Fruit fly (Drosophila melanogaster) whole organism, embryonic: Measurements from ENCODE around the gene Cnb.
A peak's percentile ranks its signal among the peaks of the same experiment; 100 is the strongest.

Experiments
- Abd-B ChIP-seq: fragments of 200-800 bp; sonication (Bioruptor generic); optimal IDR thresholded peaks from 2 replicates; lab custom pipeline; 2018; ENCODE audit warnings: missing biosample characterization, mild to moderate bottlenecking, missing genetic modification characterization, moderate library complexity
- Antp ChIP-seq: fragments of 200-800 bp; sonication (Bioruptor generic); optimal IDR thresholded peaks from 3 replicates; lab custom pipeline; 2016; ENCODE audit warnings: missing biosample characterization, missing genetic modification characterization
- CG11398 ChIP-seq: fragments of 200-800 bp; sonication (Bioruptor generic); optimal IDR thresholded peaks from 2 replicates; lab custom pipeline; 2016; ENCODE audit warnings: missing biosample characterization, missing genetic modification characterization
- CG12155 ChIP-seq: fragments of 200-800 bp; sonication (Bioruptor generic); optimal IDR thresholded peaks from 3 replicates; lab custom pipeline; 2016; ENCODE audit warnings: missing biosample characterization, missing genetic modification characterization
- CG12942 ChIP-seq: fragments of 200-800 bp; sonication (Bioruptor generic); optimal IDR thresholded peaks from 3 replicates; lab custom pipeline; 2016; ENCODE audit warnings: missing biosample characterization, missing genetic modification characterization
- CG14441 ChIP-seq: fragments of 200-800 bp; sonication (Bioruptor generic); IDR thresholded peaks from 2 replicates; pipeline ENCODE4 v1.3.6; 2022; ENCODE audit warnings: missing biosample characterization, missing genetic modification characterization
- CG2129 ChIP-seq: fragments of 200-800 bp; sonication (Bioruptor generic); IDR thresholded peaks from 2 replicates; pipeline ENCODE4 v1.3.6; 2022; ENCODE audit warnings: missing biosample characterization, missing genetic modification characterization; ENCODE audit not compliant: partially characterized antibody
- CG31388 ChIP-seq: fragments of 200-800 bp; sonication (Bioruptor generic); optimal IDR thresholded peaks from 2 replicates; lab custom pipeline; 2016; ENCODE audit warnings: missing biosample characterization, missing genetic modification characterization
- CG3163 ChIP-seq: fragments of 200-800 bp; sonication (Bioruptor generic); optimal IDR thresholded peaks from 3 replicates; lab custom pipeline; 2016; ENCODE audit warnings: missing biosample characterization, missing genetic modification characterization
- CG32532 ChIP-seq: fragments of 200-800 bp; sonication (Bioruptor generic); IDR thresholded peaks from 2 replicates; pipeline ENCODE4 v1.3.6; 2022; ENCODE audit warnings: missing biosample characterization, missing genetic modification characterization
- CG32767 ChIP-seq: fragments of 200-800 bp; sonication (Bioruptor generic); IDR thresholded peaks from 2 replicates; pipeline ENCODE4 v1.3.6; 2022; ENCODE audit warnings: missing biosample characterization, missing genetic modification characterization
- CG33213 ChIP-seq: fragments of 200-800 bp; sonication (Bioruptor generic); optimal IDR thresholded peaks from 3 replicates; lab custom pipeline; 2016; ENCODE audit warnings: missing biosample characterization, missing genetic modification characterization
- CG3838 ChIP-seq: fragments of 200-800 bp; sonication (Bioruptor generic); optimal IDR thresholded peaks from 3 replicates; lab custom pipeline; 2016; ENCODE audit warnings: missing biosample characterization, missing genetic modification characterization
- CG4617 ChIP-seq: fragments of 200-800 bp; sonication (Bioruptor generic); optimal IDR thresholded peaks from 3 replicates; lab custom pipeline; 2016; ENCODE audit warnings: missing biosample characterization, missing genetic modification characterization, borderline replicate concordance
- CG4707 ChIP-seq: fragments of 200-800 bp; sonication (Bioruptor generic); optimal IDR thresholded peaks from 2 replicates; lab custom pipeline; 2018; ENCODE audit warnings: missing biosample characterization, mild to moderate bottlenecking, missing genetic modification characterization, moderate library complexity
- CG4820 ChIP-seq: fragments of 200-800 bp; sonication (Bioruptor generic); optimal IDR thresholded peaks from 3 replicates; lab custom pipeline; 2016; ENCODE audit warnings: missing biosample characterization, missing genetic modification characterization
- CG6813 ChIP-seq: fragments of 200-800 bp; sonication (Bioruptor generic); optimal IDR thresholded peaks from 2 replicates; lab custom pipeline; 2017; ENCODE audit warnings: missing biosample characterization, missing genetic modification characterization, mild to moderate bottlenecking, moderate library complexity, missing genetic modification reagents
- CG9727 ChIP-seq: fragments of 200-800 bp; sonication (Bioruptor generic); optimal IDR thresholded peaks from 3 replicates; lab custom pipeline; 2017; ENCODE audit warnings: missing biosample characterization, mild to moderate bottlenecking, missing genetic modification characterization
- CG9797 ChIP-seq: fragments of 200-800 bp; sonication (Bioruptor generic); optimal IDR thresholded peaks from 3 replicates; lab custom pipeline; 2018; ENCODE audit warnings: missing biosample characterization, mild to moderate bottlenecking, missing genetic modification characterization
- CG9817 ChIP-seq: fragments of 200-800 bp; sonication (Bioruptor generic); optimal IDR thresholded peaks from 2 replicates; lab custom pipeline; 2018; ENCODE audit warnings: missing biosample characterization, mild to moderate bottlenecking, missing genetic modification characterization, moderate library complexity
- E2f1 ChIP-seq: fragments of 200-800 bp; sonication (Bioruptor generic); IDR thresholded peaks from 2 replicates; pipeline ENCODE4 v1.3.6; 2022; ENCODE audit warnings: missing biosample characterization, missing genetic modification characterization
- Elba2 ChIP-seq: fragments of 200-800 bp; sonication (Bioruptor generic); optimal IDR thresholded peaks from 3 replicates; lab custom pipeline; 2016; ENCODE audit warnings: missing biosample characterization, missing genetic modification characterization
- Ets65A ChIP-seq: fragments of 200-800 bp; sonication (Bioruptor generic); peaks from one replicate; lab custom pipeline; 2016; ENCODE audit warnings: missing biosample characterization, missing genetic modification characterization
- HLH54F ChIP-seq: fragments of 200-800 bp; sonication (Bioruptor generic); optimal IDR thresholded peaks from 3 replicates; lab custom pipeline; 2016; ENCODE audit warnings: missing biosample characterization, missing genetic modification characterization
- Jarid2 ChIP-seq: fragments of 200-800 bp; sonication (Bioruptor generic); optimal IDR thresholded peaks from 3 replicates; lab custom pipeline; 2017; ENCODE audit warnings: mild to moderate bottlenecking, missing biosample characterization, missing genetic modification reagents, missing genetic modification characterization
- Kr ChIP-seq: fragments of 200-800 bp; sonication (Bioruptor generic); optimal IDR thresholded peaks from 2 replicates; lab custom pipeline; 2017; ENCODE audit warnings: missing biosample characterization, mild to moderate bottlenecking, missing genetic modification characterization
- Max ChIP-seq: fragments of 200-800 bp; sonication (Bioruptor generic); optimal IDR thresholded peaks from 2 replicates; lab custom pipeline; 2016; ENCODE audit warnings: missing biosample characterization, mild to moderate bottlenecking, missing genetic modification characterization
- NFAT ChIP-seq: fragments of 200-800 bp; sonication (Bioruptor generic); IDR thresholded peaks from 2 replicates; pipeline ENCODE4 v1.3.6; 2022; ENCODE audit warnings: missing biosample characterization, missing genetic modification characterization
- PHDP ChIP-seq: fragments of 200-800 bp; sonication (Bioruptor generic); optimal IDR thresholded peaks from 3 replicates; lab custom pipeline; 2018; ENCODE audit warnings: missing biosample characterization, mild to moderate bottlenecking, missing genetic modification characterization, moderate library complexity
- Pdp1 ChIP-seq, 2 experiments: fragments of 200-800 bp; sonication (Bioruptor generic); optimal IDR thresholded peaks; 3 replicates each; lab custom pipeline; 2016; ENCODE audit warnings: missing biosample characterization in 2 of 2, missing genetic modification characterization in 2 of 2, mild to moderate bottlenecking in 1 of 2, moderate library complexity in 1 of 2
- Ptx1 ChIP-seq: fragments of 200-800 bp; sonication (Bioruptor generic); IDR thresholded peaks from 2 replicates; pipeline ENCODE4 v1.3.6; 2022; ENCODE audit warnings: missing biosample characterization, missing genetic modification characterization
- Scr ChIP-seq: fragments of 200-800 bp; sonication (Bioruptor generic); IDR thresholded peaks from 2 replicates; pipeline ENCODE4 v1.3.6; 2022; ENCODE audit warnings: missing biosample characterization, missing genetic modification characterization; ENCODE audit not compliant: partially characterized antibody
- Side ChIP-seq: fragments of 200-800 bp; sonication (Bioruptor generic); optimal IDR thresholded peaks from 2 replicates; lab custom pipeline; 2016; ENCODE audit warnings: missing biosample characterization, missing genetic modification characterization
- Sry-δ ChIP-seq: fragments of 200-800 bp; sonication (Bioruptor generic); optimal IDR thresholded peaks from 2 replicates; lab custom pipeline; 2016; ENCODE audit warnings: missing biosample characterization, missing genetic modification characterization
- amos ChIP-seq: fragments of 200-800 bp; sonication (Bioruptor generic); IDR thresholded peaks from 2 replicates; pipeline ENCODE4 v1.3.6; 2022; ENCODE audit warnings: missing biosample characterization, missing genetic modification characterization; ENCODE audit not compliant: partially characterized antibody
- ci ChIP-seq: fragments of 200-800 bp; sonication (Bioruptor generic); IDR thresholded peaks from 3 replicates; pipeline ENCODE4 v1.3.6; 2022; ENCODE audit warnings: missing biosample characterization, missing genetic modification characterization
- crp ChIP-seq, 2 experiments: fragments of 200-800 bp; sonication (Bioruptor generic); optimal IDR thresholded peaks; 2 replicates in 1 of 2; 3 replicates in 1 of 2; lab custom pipeline; 2017; ENCODE audit warnings: missing biosample characterization in 2 of 2, missing genetic modification characterization in 2 of 2, mild to moderate bottlenecking in 1 of 2, moderate library complexity in 1 of 2
- danr ChIP-seq: fragments of 200-800 bp; sonication (Bioruptor generic); IDR thresholded peaks from 2 replicates; pipeline ENCODE4 v1.3.6; 2022; ENCODE audit warnings: missing biosample characterization, missing genetic modification characterization
- eyg ChIP-seq: fragments of 200-800 bp; sonication (Bioruptor generic); optimal IDR thresholded peaks from 3 replicates; lab custom pipeline; 2016; ENCODE audit warnings: missing biosample characterization, missing genetic modification characterization
- gce ChIP-seq: fragments of 200-800 bp; sonication (Bioruptor generic); IDR thresholded peaks from 3 replicates; pipeline ENCODE4 v1.3.6; 2022; ENCODE audit warnings: missing biosample characterization, missing genetic modification characterization
- nmo ChIP-seq: fragments of 200-800 bp; sonication (Bioruptor generic); optimal IDR thresholded peaks from 2 replicates; lab custom pipeline; 2018; ENCODE audit warnings: missing biosample characterization, mild to moderate bottlenecking, missing genetic modification characterization, moderate library complexity
- odd ChIP-seq: fragments of 200-800 bp; sonication (Bioruptor generic); optimal IDR thresholded peaks from 2 replicates; lab custom pipeline; 2017; ENCODE audit warnings: missing biosample characterization, mild to moderate bottlenecking, missing genetic modification characterization
- phol ChIP-seq: fragments of 200-800 bp; sonication (Bioruptor generic); optimal IDR thresholded peaks from 3 replicates; lab custom pipeline; 2018; ENCODE audit warnings: missing biosample characterization, mild to moderate bottlenecking, missing genetic modification characterization, moderate library complexity
- pzg ChIP-seq: fragments of 200-800 bp; sonication (Bioruptor generic); optimal IDR thresholded peaks from 3 replicates; lab custom pipeline; 2018; ENCODE audit warnings: missing biosample characterization, mild to moderate bottlenecking, missing genetic modification characterization, moderate library complexity
- row ChIP-seq: fragments of 200-800 bp; sonication (Bioruptor generic); IDR thresholded peaks from 3 replicates; pipeline ENCODE4 v1.3.6; 2022; ENCODE audit warnings: missing biosample characterization, missing genetic modification characterization
- slp2 ChIP-seq: fragments of 200-800 bp; sonication (Bioruptor generic); optimal IDR thresholded peaks from 2 replicates; lab custom pipeline; 2016; ENCODE audit warnings: missing biosample characterization, missing genetic modification characterization
- tin ChIP-seq: fragments of 200-800 bp; sonication (Bioruptor generic); optimal IDR thresholded peaks from 3 replicates; lab custom pipeline; 2016; ENCODE audit warnings: missing biosample characterization, missing genetic modification characterization
- unc-4 ChIP-seq: fragments of 200-800 bp; sonication (Bioruptor generic); IDR thresholded peaks from 2 replicates; pipeline ENCODE4 v1.3.6; 2022; ENCODE audit warnings: missing biosample characterization, missing genetic modification characterization; ENCODE audit not compliant: partially characterized antibody
- zfh2 ChIP-seq: fragments of 200-800 bp; sonication (Bioruptor generic); optimal IDR thresholded peaks from 2 replicates; lab custom pipeline; 2016; ENCODE audit warnings: missing biosample characterization, missing genetic modification characterization

The Cnb gene

DNA sequence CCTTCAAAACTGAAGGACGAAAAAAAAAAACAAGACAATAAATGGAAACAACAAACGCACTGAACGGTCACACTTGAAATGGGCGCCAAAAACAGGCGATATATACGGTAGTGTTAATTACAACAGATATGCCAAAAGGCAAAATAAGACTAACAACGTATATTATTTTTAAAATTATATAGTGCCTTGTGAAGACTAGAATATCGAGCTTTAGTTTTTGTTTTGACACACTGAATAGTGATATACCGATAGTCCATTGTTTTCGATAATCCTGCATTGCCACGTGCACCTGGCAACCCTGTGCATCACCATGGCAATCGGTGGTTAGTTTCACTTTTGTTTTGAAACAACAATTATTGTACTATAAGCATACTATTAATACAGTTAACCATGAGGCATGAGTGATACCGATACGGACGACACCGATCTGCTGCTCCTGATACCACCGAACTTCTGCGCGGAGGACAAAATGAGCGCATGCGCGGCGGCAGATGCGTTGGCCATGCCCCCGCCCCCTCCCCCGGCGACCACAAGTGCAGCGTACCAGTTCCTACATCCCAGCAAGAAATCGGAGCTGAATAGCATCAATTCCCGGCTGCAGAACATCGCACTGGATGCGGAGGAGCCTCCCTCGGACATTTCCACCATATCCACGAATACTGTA lies at the start of gene Cnb, which contains the start of gene mu2 (continued):
- TF ChIP-seq CG2129 (GFP tag; lab: Robert Waterston, UW) (peak; percentile 71), CG14441 (GFP tag; lab: Robert Waterston, UW) (0 out of 2 replicates have a peak, but pooled peaks have one; percentile 18), CG12155 (GFP tag; lab: Kevin White, UChicago) (no peak), Scr (peak; percentile 84), Kr (GFP tag; lab: Kevin White, UChicago) (no peak), PHDP (no peak), CG31388 (GFP tag; lab: Kevin White, UChicago) (no peak), Sry-δ (GFP tag; lab: Kevin White, UChicago) (peak; percentile 73), row (peak; percentile 89), odd (GFP tag; lab: Kevin White, UChicago) (no peak), tin (GFP tag; lab: Kevin White, UChicago) (peak; percentile 24), Pdp1 (GFP tag; optimal IDR thresholded peaks at IDR 0.05; lab: Kevin White, UChicago) (no peak), CG6813 (GFP tag; lab: Kevin White, UChicago) (no peak), NFAT (GFP tag; lab: Robert Waterston, UW) (0 out of 2 replicates have a peak, but pooled peaks have one; percentile 44), ci (GFP tag; lab: Robert Waterston, UW) (peak; percentile 40; the same call in 1 of the 3 replicates), eyg (GFP tag; lab: Kevin White, UChicago) (no peak), unc-4 (peak; percentile 79), phol (peak; percentile 73), Elba2 (peak; percentile 24), CG4820 (GFP tag; lab: Kevin White, UChicago) (no peak), slp2 (no peak), CG32767 (GFP tag; lab: Robert Waterston, UW) (0 out of 2 replicates have a peak, but pooled peaks have one; percentile 20), CG9817 (tag; lab: Kevin White, UChicago) (peak; percentile 2), Ptx1 (GFP tag; lab: Robert Waterston, UW) (0 out of 2 replicates have a peak, but pooled peaks have one; percentile 10), CG32532 (GFP tag; lab: Robert Waterston, UW) (peak; percentile 29; the same call in 1 of the 2 replicates), CG3838 (GFP tag; lab: Kevin White, UChicago) (no peak), CG11398 (GFP tag; lab: Kevin White, UChicago) (no peak), HLH54F (GFP tag; lab: Kevin White, UChicago) (peak; percentile 20), CG4707 (no peak), CG33213 (GFP tag; lab: Kevin White, UChicago) (no peak), CG3163 (GFP tag; lab: Kevin White, UChicago) (no peak), danr (no peak), nmo (GFP tag; lab: Kevin White, UChicago) (peak; percentile 63), Side (GFP tag; lab: Kevin White, UChicago) (no peak), Jarid2 (GFP tag; lab: Kevin White, UChicago) (no peak), crp (GFP tag; optimal IDR thresholded peaks at IDR 0.05; lab: Kevin White, UChicago) (peak in 1 of 2 experiments; percentile 32), CG9727 (peak; percentile 30), CG4617 (GFP tag; lab: Kevin White, UChicago) (peak; percentile 67), zfh2 (peak; percentile 43), Antp (GFP tag; lab: Kevin White, UChicago) (no peak), E2f1 (GFP tag; lab: Robert Waterston, UW) (peak; percentile 27; the same call in 1 of the 2 replicates), CG12942 (GFP tag; lab: Kevin White, UChicago) (no peak), Abd-B (peak; percentile 31), amos (GFP tag; lab: Robert Waterston, UW) (peak; percentile 76), gce (GFP tag; lab: Robert Waterston, UW) (no peak), pzg (GFP tag; lab: Kevin White, UChicago) (peak; percentile 59), Ets65A (GFP tag; lab: Kevin White, UChicago) (peak; percentile 59), CG9797 (peak; percentile 83), Max (peak; percentile 10)
